Worm (Caenorhabditis elegans) whole organism, young adult: ENCODE measurements around the gene C09G5.13.

Source experiments
- B0019.2 ChIP-seq: fragments of 200-800 bp; sonication (Bioruptor generic); conservative IDR thresholded peaks from 2 replicates; pipeline ENCODE4 v1.3.6; 2022; ENCODE audit warnings: missing genetic modification reagents, missing genetic modification characterization, missing compliant biosample characterization
- B0035.1 ChIP-seq: sonication (generic microtip); optimal IDR thresholded peaks from 2 replicates; lab custom pipeline; 2016; ENCODE audit warnings: missing genetic modification characterization, mild to moderate bottlenecking, missing compliant biosample characterization, missing genotype, missing genetic modification reagents
- B0261.1 ChIP-seq: sonication (generic microtip); optimal IDR thresholded peaks from 2 replicates; lab custom pipeline; 2016; ENCODE audit warnings: mild to moderate bottlenecking, missing genetic modification characterization, moderate library complexity, missing compliant biosample characterization
- C06A6.2 ChIP-seq: fragments of 200-800 bp; sonication (Bioruptor generic); conservative IDR thresholded peaks from 2 replicates; pipeline ENCODE4 v1.3.6; 2022; ENCODE audit warnings: missing genetic modification characterization, missing compliant biosample characterization
- C17E4.6 ChIP-seq: fragments of 200-800 bp; sonication (Bioruptor generic); IDR thresholded peaks from 2 replicates; pipeline ENCODE4 v1.3.6; 2022; ENCODE audit warnings: missing genetic modification reagents, missing genetic modification characterization, missing compliant biosample characterization
- D2030.7 ChIP-seq: fragments of 200-800 bp; sonication (Bioruptor generic); IDR thresholded peaks from 2 replicates; pipeline ENCODE4 v1.3.6; 2022; ENCODE audit warnings: missing genetic modification reagents, missing genetic modification characterization, missing compliant biosample characterization
- F10E7.11 ChIP-seq: sonication (generic microtip); optimal IDR thresholded peaks from 2 replicates; lab custom pipeline; 2017; ENCODE audit warnings: mild to moderate bottlenecking, missing genetic modification characterization, moderate library complexity, missing compliant biosample characterization
- F23B12.7 ChIP-seq: sonication (generic microtip); optimal IDR thresholded peaks from 2 replicates; lab custom pipeline; 2017; ENCODE audit warnings: missing genetic modification characterization, mild to moderate bottlenecking, missing compliant biosample characterization, antibody characterized with exemption, moderate library complexity; ENCODE audit not compliant: insufficient read depth
- F49E8.2 ChIP-seq: sonication (generic microtip); optimal IDR thresholded peaks from 3 replicates; lab custom pipeline; 2017; ENCODE audit warnings: missing genetic modification characterization, mild to moderate bottlenecking, missing compliant biosample characterization, antibody characterized with exemption, moderate library complexity; ENCODE audit not compliant: insufficient read depth
- F52B5.7 ChIP-seq: sonication (generic microtip); optimal IDR thresholded peaks from 2 replicates; lab custom pipeline; 2016; ENCODE audit warnings: mild to moderate bottlenecking, missing genetic modification characterization, missing compliant biosample characterization
- Y56A3A.18 ChIP-seq: fragments of 200-800 bp; sonication (Bioruptor generic); IDR thresholded peaks from 2 replicates; pipeline ENCODE4 v1.3.6; 2022; ENCODE audit warnings: missing genetic modification reagents, missing genetic modification characterization, missing compliant biosample characterization
- bed-1 ChIP-seq: fragments of 200-800 bp; sonication (Bioruptor generic); IDR thresholded peaks from 2 replicates; pipeline ENCODE4 v1.3.6; 2022; ENCODE audit warnings: missing genetic modification reagents, missing genetic modification characterization, missing compliant biosample characterization
- cebp-1 ChIP-seq, 2 experiments: fragments of 200-800 bp in 1 of 2; sonication (Bioruptor generic) in 1 of 2; sonication (generic microtip) in 1 of 2; IDR thresholded peaks in 1 of 2; optimal IDR thresholded peaks in 1 of 2; 2 replicates each; pipeline versions ENCODE4 v1.3.6 to Lab custom; 2017 to 2022; ENCODE audit warnings: missing compliant biosample characterization in 2 of 2, missing genetic modification characterization in 2 of 2, mild to moderate bottlenecking in 1 of 2, missing genetic modification reagents in 1 of 2, moderate library complexity in 1 of 2
- ceh-27 ChIP-seq: fragments of 200-800 bp; sonication (Bioruptor generic); optimal IDR thresholded peaks from 2 replicates; lab custom pipeline; 2018; ENCODE audit warnings: mild to moderate bottlenecking, missing genetic modification characterization, moderate library complexity, missing compliant biosample characterization
- dox-1 ChIP-seq: fragments of 200-800 bp; sonication (Bioruptor generic); IDR thresholded peaks from 2 replicates; pipeline ENCODE4 v1.3.6; 2022; ENCODE audit warnings: missing genetic modification reagents, missing genetic modification characterization, missing compliant biosample characterization
- dpl-1 ChIP-seq: fragments of 150-350 bp; optimal IDR thresholded peaks from 2 replicates; lab custom pipeline; 2014; ENCODE audit warnings: missing biosample characterization, missing genetic modification reagents, missing genetic modification characterization
- fkh-3 ChIP-seq: sonication (generic microtip); optimal IDR thresholded peaks from 2 replicates; lab custom pipeline; 2016; ENCODE audit warnings: mild to moderate bottlenecking, missing genetic modification characterization, missing compliant biosample characterization
- gei-17 ChIP-seq: fragments of 200-800 bp; sonication (Bioruptor generic); optimal IDR thresholded peaks from 2 replicates; lab custom pipeline; 2018; ENCODE audit warnings: mild to moderate bottlenecking, missing genetic modification characterization, missing compliant biosample characterization
- him-1 ChIP-seq: sonication (generic microtip); optimal IDR thresholded peaks from 2 replicates; lab custom pipeline; 2016; ENCODE audit warnings: missing genotype, missing genetic modification reagents, missing genetic modification characterization, missing compliant biosample characterization
- lin-26 ChIP-seq: fragments of 200-800 bp; sonication (Bioruptor generic); IDR thresholded peaks from 2 replicates; pipeline ENCODE4 v1.3.6; 2022; ENCODE audit warnings: missing genetic modification reagents, missing genetic modification characterization, missing compliant biosample characterization
- lin-54 ChIP-seq: fragments of 200-800 bp; sonication (Bioruptor generic); optimal IDR thresholded peaks from 2 replicates; lab custom pipeline; 2018; ENCODE audit warnings: mild to moderate bottlenecking, missing genetic modification characterization, missing compliant biosample characterization
- lsl-1 ChIP-seq: fragments of 200-800 bp; sonication (Bioruptor generic); optimal IDR thresholded peaks from 2 replicates; lab custom pipeline; 2018; ENCODE audit warnings: mild to moderate bottlenecking, missing genetic modification characterization, moderate library complexity, missing compliant biosample characterization
- madf-10 ChIP-seq: sonication (generic microtip); optimal IDR thresholded peaks from 2 replicates; lab custom pipeline; 2016; ENCODE audit warnings: mild to moderate bottlenecking, missing genetic modification characterization, missing compliant biosample characterization
- madf-8 ChIP-seq: fragments of 200-800 bp; sonication (Bioruptor generic); conservative IDR thresholded peaks from 2 replicates; pipeline ENCODE4 v1.3.6; 2022; ENCODE audit warnings: missing genetic modification reagents, missing genetic modification characterization, missing compliant biosample characterization
- nhr-27 ChIP-seq: fragments of 200-800 bp; sonication (Bioruptor generic); optimal IDR thresholded peaks from 2 replicates; lab custom pipeline; 2018; ENCODE audit warnings: mild to moderate bottlenecking, missing genetic modification characterization, moderate library complexity, missing compliant biosample characterization
- rpc-1 ChIP-seq, 2 experiments: fragments of 150-350 bp in 1 of 2; sonication (generic microtip) in 1 of 2; optimal IDR thresholded peaks; 2 replicates each; lab custom pipeline; 2014 to 2018; ENCODE audit warnings: missing biosample characterization in 1 of 2, missing genetic modification characterization in 1 of 2, missing genetic modification reagents in 1 of 2, missing genotype in 1 of 2
- sdz-38 ChIP-seq: sonication (generic microtip); optimal IDR thresholded peaks from 2 replicates; lab custom pipeline; 2016; ENCODE audit warnings: missing genotype, missing genetic modification characterization, missing compliant biosample characterization
- sea-2 ChIP-seq: fragments of 200-800 bp; sonication (Bioruptor generic); IDR thresholded peaks from 2 replicates; pipeline ENCODE4 v1.3.6; 2022; ENCODE audit warnings: missing genetic modification characterization, missing compliant biosample characterization
- snpc-3.4 ChIP-seq: sonication (generic microtip); optimal IDR thresholded peaks from 2 replicates; lab custom pipeline; 2017; ENCODE audit warnings: missing genetic modification characterization, mild to moderate bottlenecking, missing compliant biosample characterization, antibody characterized with exemption, moderate library complexity, missing genotype, missing genetic modification reagents
- sptf-2 ChIP-seq: fragments of 200-800 bp; sonication (Bioruptor generic); optimal IDR thresholded peaks from 2 replicates; lab custom pipeline; 2018; ENCODE audit warnings: mild to moderate bottlenecking, missing genetic modification characterization, missing compliant biosample characterization
- tbp1 ChIP-seq: fragments of 200-800 bp; sonication (Bioruptor generic); optimal IDR thresholded peaks from 2 replicates; lab custom pipeline; 2018; ENCODE audit warnings: mild to moderate bottlenecking, missing genetic modification characterization, missing compliant biosample characterization
- ztf-26 ChIP-seq: sonication (generic microtip); optimal IDR thresholded peaks from 2 replicates; lab custom pipeline; 2017; ENCODE audit warnings: missing genetic modification characterization, missing compliant biosample characterization

The C09G5.13 gene

ce11 chrII:10717124-10717523, at the start of gene C09G5.13:
TSS of gene C09G5.13 (plus strand) at chrII:10717424.
- TF ChIP-seq fkh-3 (tag; lab: Kevin White, UChicago) = no peak

- no peak for TF ChIP-seq him-1 (tag; lab: Kevin White, UChicago)
- TF ChIP-seq ztf-26 (tag; lab: Kevin White, UChicago) = no peak
- TF ChIP-seq rpc-1 (optimal IDR thresholded peaks at IDR 0.05; lab: Kevin White, UChicago) = no peak
- TF ChIP-seq rpc-1 (tag; optimal IDR thresholded peaks at IDR 0.05; lab: Kevin White, UChicago) = no peak
- no peak for TF ChIP-seq dox-1 (GFP tag; lab: Robert Waterston, UW)
- TF ChIP-seq Y56A3A.18 (GFP tag; lab: Robert Waterston, UW) = no peak
- no peak for TF ChIP-seq lin-54
- TF ChIP-seq D2030.7 = no peak
- no peak for TF ChIP-seq B0261.1 (tag; lab: Kevin White, UChicago)
These were observed 41.9 kb upstream of the C09G5.13 start, which contains the start of gene ptb-1 for ce11 chrII:10675302-10675701. TSS of gene ptb-1 (plus strand) at chrII:10675602.

- TF ChIP-seq tbp1 (GFP tag; lab: Kevin White, UChicago) (no peak), sdz-38 (tag; lab: Kevin White, UChicago) (no peak), F52B5.7 (tag; lab: Kevin White, UChicago) (no peak)
These were observed 37.1 kb upstream of the C09G5.13 start for ce11 chrII:10680130-10680529.

ce11 chrII:10680614-10681013, 36.6 kb upstream of the C09G5.13 start:
- TF ChIP-seq C17E4.6 (GFP tag; lab: Robert Waterston, UW) (no peak), lsl-1 (no peak), cebp-1 (GFP tag; IDR thresholded peaks at IDR 0.05; lab: Robert Waterston, UW) (no peak), cebp-1 (tag; optimal IDR thresholded peaks at IDR 0.05; lab: Kevin White, UChicago) (no peak), B0019.2 (GFP tag; lab: Robert Waterston, UW) (no peak), ceh-27 (GFP tag; lab: Kevin White, UChicago) (no peak), B0035.1 (tag; lab: Kevin White, UChicago) (no peak), C06A6.2 (no peak), dpl-1 (GFP tag; lab: Kevin White, UChicago) (no peak), F23B12.7 (tag; lab: Kevin White, UChicago) (no peak), D2030.7 (no peak), gei-17 (no peak), lin-54 (no peak), fkh-3 (tag; lab: Kevin White, UChicago) (no peak), sptf-2 (GFP tag; lab: Kevin White, UChicago) (no peak), madf-8 (GFP tag; lab: Robert Waterston, UW) (no peak)

ce11 chrII:10684954-10685353, 32.3 kb upstream of the C09G5.13 start:
- TF ChIP-seq bed-1 (GFP tag; lab: Robert Waterston, UW) (no peak), sea-2 (GFP tag; lab: Robert Waterston, UW) (no peak), snpc-3.4 (tag; lab: Kevin White, UChicago) (no peak), nhr-27 (no peak), F49E8.2 (tag; lab: Kevin White, UChicago) (no peak), ztf-26 (tag; lab: Kevin White, UChicago) (no peak), sptf-2 (GFP tag; lab: Kevin White, UChicago) (no peak), madf-10 (tag; lab: Kevin White, UChicago) (no peak), F10E7.11 (tag; lab: Kevin White, UChicago) (no peak), lin-26 (GFP tag; lab: Robert Waterston, UW) (no peak)
- TF ChIP-seq, all 124 proteins: peak for 0
